Worm (Caenorhabditis elegans) whole organism, late embryonic: ENCODE measurements around the gene Y39G8C.2.
A peak's percentile ranks its signal among the peaks of the same experiment; 100 is the strongest.

Experiments
- C08G9.2 ChIP-seq: sonication (generic microtip); optimal IDR thresholded peaks from 2 replicates; lab custom pipeline; 2016; ENCODE audit warnings: mild to moderate bottlenecking, missing genetic modification characterization, moderate library complexity, missing compliant biosample characterization
- F13H6.1 ChIP-seq: sonication (generic microtip); optimal IDR thresholded peaks from 2 replicates; lab custom pipeline; 2016; ENCODE audit warnings: missing genetic modification characterization, missing compliant biosample characterization
- T23F11.4 ChIP-seq: fragments of 200-800 bp; sonication (Bioruptor generic); optimal IDR thresholded peaks from 2 replicates; lab custom pipeline; 2018; ENCODE audit warnings: mild to moderate bottlenecking, missing genetic modification characterization, missing compliant biosample characterization
- Y22D7AL.16 ChIP-seq: sonication (generic microtip); optimal IDR thresholded peaks from 2 replicates; lab custom pipeline; 2016; ENCODE audit warnings: missing genetic modification characterization, missing compliant biosample characterization
- ahr-1 ChIP-seq: sonication (generic microtip); optimal IDR thresholded peaks from 2 replicates; lab custom pipeline; 2016; ENCODE audit warnings: missing genetic modification characterization, missing compliant biosample characterization
- ama-1 ChIP-seq: fragments of 150-350 bp; optimal IDR thresholded peaks from 2 replicates; lab custom pipeline; 2014
- ceh-14 ChIP-seq: sonication (generic microtip); optimal IDR thresholded peaks from 2 replicates; lab custom pipeline; 2016; ENCODE audit warnings: missing genotype, missing genetic modification characterization, missing compliant biosample characterization
- ceh-2 ChIP-seq: sonication (generic microtip); optimal IDR thresholded peaks from 2 replicates; lab custom pipeline; 2016; ENCODE audit warnings: missing genotype, missing genetic modification characterization, missing compliant biosample characterization
- ceh-22 ChIP-seq: sonication (generic microtip); optimal IDR thresholded peaks from 2 replicates; lab custom pipeline; 2017; ENCODE audit warnings: missing biosample characterization, missing genetic modification characterization
- ceh-45 ChIP-seq: fragments of 200-800 bp; sonication (Bioruptor generic); IDR thresholded peaks from 2 replicates; pipeline ENCODE4 v1.3.6; 2022; ENCODE audit warnings: missing genetic modification reagents, missing genetic modification characterization, missing compliant biosample characterization
- ceh-48 ChIP-seq: sonication (generic microtip); optimal IDR thresholded peaks from 2 replicates; lab custom pipeline; 2016; ENCODE audit warnings: missing genetic modification characterization, inconsistent platforms, missing compliant biosample characterization
- ceh-9 ChIP-seq: sonication (generic microtip); optimal IDR thresholded peaks from 2 replicates; lab custom pipeline; 2016; ENCODE audit warnings: mild to moderate bottlenecking, missing genetic modification characterization, inconsistent platforms, missing compliant biosample characterization
- che-1 ChIP-seq: sonication (generic microtip); optimal IDR thresholded peaks from 2 replicates; lab custom pipeline; 2016; ENCODE audit warnings: mild to moderate bottlenecking, missing genetic modification characterization, missing compliant biosample characterization
- dmd-4 ChIP-seq: sonication (generic microtip); optimal IDR thresholded peaks from 2 replicates; lab custom pipeline; 2016; ENCODE audit warnings: borderline replicate concordance, missing genetic modification characterization, missing compliant biosample characterization
- dve-1 ChIP-seq: sonication (generic microtip); optimal IDR thresholded peaks from 2 replicates; lab custom pipeline; 2017; ENCODE audit warnings: antibody characterized with exemption, mild to moderate bottlenecking, missing genetic modification characterization, missing compliant biosample characterization
- elt-2 ChIP-seq: sonication (generic microtip); optimal IDR thresholded peaks from 2 replicates; lab custom pipeline; 2016; ENCODE audit warnings: missing genetic modification reagents, missing genetic modification characterization, missing compliant biosample characterization
- elt-4 ChIP-seq: sonication (generic microtip); optimal IDR thresholded peaks from 2 replicates; lab custom pipeline; 2016; ENCODE audit warnings: missing genetic modification characterization, missing compliant biosample characterization
- fax-1 ChIP-seq: sonication (generic microtip); optimal IDR thresholded peaks from 2 replicates; lab custom pipeline; 2016; ENCODE audit warnings: missing genotype, missing genetic modification characterization, missing compliant biosample characterization
- fkh-6 ChIP-seq: sonication (generic microtip); optimal IDR thresholded peaks from 2 replicates; lab custom pipeline; 2016; ENCODE audit warnings: missing genetic modification characterization, missing compliant biosample characterization
- hlh-13 ChIP-seq: fragments of 200-800 bp; sonication (Bioruptor generic); optimal IDR thresholded peaks from 2 replicates; lab custom pipeline; 2018; ENCODE audit warnings: mild to moderate bottlenecking, missing genetic modification characterization, missing compliant biosample characterization
- hlh-6 ChIP-seq: sonication (generic microtip); optimal IDR thresholded peaks from 2 replicates; lab custom pipeline; 2016; ENCODE audit warnings: missing genotype, missing genetic modification characterization, missing compliant biosample characterization
- lim-6 ChIP-seq: sonication (generic microtip); optimal IDR thresholded peaks from 2 replicates; lab custom pipeline; 2016; ENCODE audit warnings: missing genetic modification characterization, missing compliant biosample characterization
- lin-11 ChIP-seq: fragments of 200-800 bp; sonication (Bioruptor generic); optimal IDR thresholded peaks from 2 replicates; lab custom pipeline; 2018; ENCODE audit warnings: mild to moderate bottlenecking, missing genetic modification characterization, missing compliant biosample characterization
- mec-3 ChIP-seq: sonication (generic microtip); optimal IDR thresholded peaks from 2 replicates; lab custom pipeline; 2016; ENCODE audit warnings: borderline replicate concordance, missing genetic modification characterization, missing compliant biosample characterization
- nfya-1 ChIP-seq: sonication (generic microtip); optimal IDR thresholded peaks from 2 replicates; lab custom pipeline; 2017; ENCODE audit warnings: missing genetic modification characterization, mild to moderate bottlenecking, missing compliant biosample characterization, antibody characterized with exemption, moderate library complexity
- nhr-11 ChIP-seq: fragments of 150-350 bp; optimal IDR thresholded peaks from 2 replicates; lab custom pipeline; 2014; ENCODE audit warnings: missing biosample characterization, missing genetic modification characterization
- pag-3 ChIP-seq: sonication (generic microtip); optimal IDR thresholded peaks from 2 replicates; lab custom pipeline; 2016; ENCODE audit warnings: missing compliant biosample characterization, missing genetic modification characterization, borderline replicate concordance
- pax-1 ChIP-seq: fragments of 150-350 bp; optimal IDR thresholded peaks from 2 replicates; lab custom pipeline; 2014; ENCODE audit warnings: missing biosample characterization, missing genetic modification characterization
- pha-2 ChIP-seq: sonication (generic microtip); optimal IDR thresholded peaks from 2 replicates; lab custom pipeline; 2017; ENCODE audit warnings: mild to moderate bottlenecking, missing genetic modification characterization, missing compliant biosample characterization
- pha-4 ChIP-seq: fragments of 150-350 bp; optimal IDR thresholded peaks from 2 replicates; lab custom pipeline; 2018; ENCODE audit warnings: missing biosample characterization, missing genetic modification reagents, missing genetic modification characterization
- pqm-1 ChIP-seq: sonication (generic microtip); optimal IDR thresholded peaks from 2 replicates; lab custom pipeline; 2016; ENCODE audit warnings: missing genetic modification characterization, missing compliant biosample characterization
- pros-1 ChIP-seq: fragments of 150-350 bp; optimal IDR thresholded peaks from 2 replicates; lab custom pipeline; 2014; ENCODE audit warnings: missing biosample characterization, missing genetic modification reagents, missing genetic modification characterization
- ref-2 ChIP-seq: sonication (generic microtip); optimal IDR thresholded peaks from 2 replicates; lab custom pipeline; 2016; ENCODE audit warnings: missing genetic modification characterization, missing compliant biosample characterization
- rnt-1 ChIP-seq: sonication (generic microtip); optimal IDR thresholded peaks from 2 replicates; lab custom pipeline; 2016; ENCODE audit warnings: missing genetic modification characterization, missing compliant biosample characterization
- sox-2 ChIP-seq: fragments of 200-800 bp; sonication (Bioruptor generic); IDR thresholded peaks from 2 replicates; pipeline ENCODE4 v1.3.6; 2022; ENCODE audit warnings: missing genetic modification reagents, missing genetic modification characterization, missing compliant biosample characterization
- syd-9 ChIP-seq: sonication (generic microtip); optimal IDR thresholded peaks from 2 replicates; lab custom pipeline; 2016; ENCODE audit warnings: mild to moderate bottlenecking, missing genetic modification characterization, moderate library complexity, missing compliant biosample characterization
- ttx-3 ChIP-seq: sonication (generic microtip); optimal IDR thresholded peaks from 2 replicates; lab custom pipeline; 2016; ENCODE audit warnings: missing genetic modification reagents, missing genetic modification characterization, missing compliant biosample characterization
- unc-55 ChIP-seq: sonication (generic microtip); optimal IDR thresholded peaks from 2 replicates; lab custom pipeline; 2017; ENCODE audit warnings: missing biosample characterization, missing genetic modification reagents, missing genetic modification characterization
- zip-5 ChIP-seq: sonication (generic microtip); optimal IDR thresholded peaks from 2 replicates; lab custom pipeline; 2016; ENCODE audit warnings: missing genetic modification characterization, missing compliant biosample characterization
- ztf-16 ChIP-seq: sonication (generic microtip); optimal IDR thresholded peaks from 2 replicates; lab custom pipeline; 2017; ENCODE audit warnings: missing genetic modification characterization, missing compliant biosample characterization

The Y39G8C.2 gene

ce11 chrII:14136302-14136701 lies 38.9 kb upstream of the Y39G8C.2 start (continued):
- TF ChIP-seq dve-1 (tag; lab: Kevin White, UChicago), result no peak

ce11 chrII:14132733-14133132 lies 35.3 kb upstream of the Y39G8C.2 start, which contains the start of gene algn-3:
Gene algn-3, minus strand, starts transcription at chrII:14132833.
- TF ChIP-seq hlh-6 (tag; lab: Kevin White, UChicago) (no peak), pros-1 (tag; lab: Kevin White, UChicago) (no peak), fax-1 (tag; lab: Kevin White, UChicago) (no peak), Y22D7AL.16 (tag; lab: Kevin White, UChicago) (no peak), hlh-13 (GFP tag; lab: Kevin White, UChicago) (no peak), ahr-1 (no peak), unc-55 (no peak)

ce11 chrII:14129191-14129590 lies 31.8 kb upstream of the Y39G8C.2 start:
- TF ChIP-seq pag-3 (tag; lab: Kevin White, UChicago) (no peak), elt-4 (tag; lab: Kevin White, UChicago) (peak; percentile 73)
- TF ChIP-seq, all 69 proteins: peak for 1

ce11 chrII:14126841-14127240 lies 29.4 kb upstream of the Y39G8C.2 start, which contains the start of gene K09E4.3:
Gene K09E4.3, minus strand, starts transcription at chrII:14126941.
- TF ChIP-seq ref-2 (tag; lab: Kevin White, UChicago) (no peak), ceh-45 (no peak), lim-6 (tag; lab: Kevin White, UChicago) (no peak), pqm-1 (tag; lab: Kevin White, UChicago) (no peak), ceh-9 (tag; lab: Kevin White, UChicago) (no peak), zip-5 (tag; lab: Kevin White, UChicago) (no peak), syd-9 (tag; lab: Kevin White, UChicago) (no peak)

- TF ChIP-seq dmd-4 (tag; lab: Kevin White, UChicago) (no peak), ttx-3 (tag; lab: Kevin White, UChicago) (no peak), dve-1 (tag; lab: Kevin White, UChicago) (no peak), lim-6 (tag; lab: Kevin White, UChicago) (no peak), elt-2 (tag; lab: Kevin White, UChicago) (no peak), ceh-14 (tag; lab: Kevin White, UChicago) (no peak), nhr-11 (no peak), rnt-1 (tag; lab: Kevin White, UChicago) (no peak), T23F11.4 (GFP tag; lab: Kevin White, UChicago) (no peak), ceh-45 (no peak), fkh-6 (tag; lab: Kevin White, UChicago) (no peak)
Observed at ce11 chrII:14122065-14122464, 24.6 kb upstream of the Y39G8C.2 start, which contains the start of gene K09E4.4. Gene K09E4.4, minus strand, starts transcription at chrII:14122165.

ce11 chrII:14118391-14118790 lies 21.0 kb upstream of the Y39G8C.2 start:
- no peak for TF ChIP-seq syd-9 (tag; lab: Kevin White, UChicago)
- TF ChIP-seq sox-2 (GFP tag; lab: Robert Waterston, UW), result no peak

- TF ChIP-seq lim-6 (tag; lab: Kevin White, UChicago), result no peak
- TF ChIP-seq pros-1 (tag; lab: Kevin White, UChicago), result no peak
- TF ChIP-seq ama-1 (lab: Kevin White, UChicago), result no peak
- TF ChIP-seq lin-11 (tag; lab: Kevin White, UChicago), result no peak
- TF ChIP-seq ceh-9 (tag; lab: Kevin White, UChicago), result no peak
- TF ChIP-seq ceh-22, result no peak
- no peak for TF ChIP-seq pha-2 (tag; lab: Kevin White, UChicago)
- TF ChIP-seq ztf-16 (tag; lab: Kevin White, UChicago), result no peak
- no peak for TF ChIP-seq nfya-1
- TF ChIP-seq pha-4 (tag; lab: Kevin White, UChicago), result no peak
- TF ChIP-seq ceh-48, result no peak
- no peak for TF ChIP-seq mec-3 (tag; lab: Kevin White, UChicago)
- TF ChIP-seq pax-1, result no peak
- TF ChIP-seq fkh-6 (tag; lab: Kevin White, UChicago), result no peak
- TF ChIP-seq C08G9.2 (tag; lab: Kevin White, UChicago), result no peak
- TF ChIP-seq che-1 (tag; lab: Kevin White, UChicago), result no peak
- TF ChIP-seq ceh-2, result no peak
- TF ChIP-seq F13H6.1 (tag; lab: Kevin White, UChicago), result no peak
- TF ChIP-seq, all 69 proteins: peak for 0
Observed at ce11 chrII:14112842-14113241, 15.4 kb upstream of the Y39G8C.2 start.
